Fruit fly (Drosophila melanogaster): ENCODE data around the gene Lip3.
A peak's percentile ranks its signal among the peaks of the same experiment; 100 is the strongest.

Gene Lip3

DNA sequence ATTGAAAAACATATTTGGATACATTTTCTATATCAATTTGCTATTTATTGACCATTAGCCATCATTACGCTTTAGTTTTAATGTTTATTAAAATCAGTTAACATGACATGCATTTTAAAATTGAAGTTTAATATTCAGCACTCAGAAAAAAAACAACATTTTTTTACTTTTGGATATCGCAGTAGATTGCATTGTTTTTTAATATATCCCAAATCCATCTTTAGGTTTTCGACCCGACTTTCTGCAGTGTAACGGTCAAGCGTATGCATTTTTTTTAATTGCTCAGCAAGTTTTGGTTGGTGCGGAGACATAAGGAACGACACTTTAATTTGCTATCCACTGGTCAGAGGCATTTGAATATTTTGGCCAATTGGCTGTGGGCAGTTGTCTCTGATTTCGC, 41.0 kb upstream of the Lip3 start (continued):
- no peak for TF ChIP-seq OdsH (GFP tag; optimal IDR thresholded peaks at IDR 0.05)
- no peak for TF ChIP-seq dsx (GFP tag; optimal IDR thresholded peaks at IDR 0.05; ENCODE audit: poor library complexity, severe bottlenecking)
- TF ChIP-seq Met (GFP tag; optimal IDR thresholded peaks at IDR 0.05), result no peak
- no peak for TF ChIP-seq salr (GFP tag; optimal IDR thresholded peaks at IDR 0.05)
- TF ChIP-seq Sox14 (GFP tag; optimal IDR thresholded peaks at IDR 0.05), result no peak
- TF ChIP-seq Sox102F (GFP tag; optimal IDR thresholded peaks at IDR 0.05), result no peak
- TF ChIP-seq CG6808 (GFP tag; optimal IDR thresholded peaks at IDR 0.05), result no peak
- TF ChIP-seq fkh (GFP tag; optimal IDR thresholded peaks at IDR 0.05), result no peak
- peak; percentile 28 for TF ChIP-seq CG4318 (GFP tag; optimal IDR thresholded peaks at IDR 0.05)
- no peak for TF ChIP-seq Ets21C (GFP tag; optimal IDR thresholded peaks at IDR 0.05)
- TF ChIP-seq CG6276 (GFP tag; optimal IDR thresholded peaks at IDR 0.05), result peak; percentile 50
- no peak for TF ChIP-seq fd59A (GFP tag; optimal IDR thresholded peaks at IDR 0.05)
- no peak for TF ChIP-seq lz (GFP tag; optimal IDR thresholded peaks at IDR 0.05)
- TF ChIP-seq achi (GFP tag; optimal IDR thresholded peaks at IDR 0.05), result no peak
- TF ChIP-seq topi (GFP tag; optimal IDR thresholded peaks at IDR 0.05), result no peak
- no peak for TF ChIP-seq Sox15 (GFP tag; optimal IDR thresholded peaks at IDR 0.05)
- no peak for TF ChIP-seq cyc (GFP tag; optimal IDR thresholded peaks at IDR 0.05)
- TF ChIP-seq Hr38 (GFP tag; optimal IDR thresholded peaks at IDR 0.05), result no peak
- no peak for TF ChIP-seq CG8632 (GFP tag; optimal IDR thresholded peaks at IDR 0.05)
- no peak for TF ChIP-seq CG6163 (GFP tag; IDR thresholded peaks at IDR 0.05)
- no peak for TF ChIP-seq CG11294 (GFP tag; IDR thresholded peaks at IDR 0.05)
- TF ChIP-seq CG10669 (GFP tag; optimal IDR thresholded peaks at IDR 0.05), result no peak
- no peak for TF ChIP-seq vri (GFP tag; optimal IDR thresholded peaks at IDR 0.05)
- peak; percentile 5 for TF ChIP-seq Lpt (GFP tag; optimal IDR thresholded peaks at IDR 0.05)
- no peak for TF ChIP-seq acj6 (GFP tag; optimal IDR thresholded peaks at IDR 0.05)
- TF ChIP-seq net (GFP tag; optimal IDR thresholded peaks at IDR 0.05), result no peak
- no peak for TF ChIP-seq CG3919 (GFP tag; optimal IDR thresholded peaks at IDR 0.05)
- no peak for TF ChIP-seq CG8319 (GFP tag; optimal IDR thresholded peaks at IDR 0.05)
- TF ChIP-seq Ets96B (tag; optimal IDR thresholded peaks at IDR 0.05), result no peak
- TF ChIP-seq CG15336 (GFP tag; IDR thresholded peaks at IDR 0.05), result peak; percentile 40; the same call in 1 of the 2 replicates
- TF ChIP-seq Hr4 (GFP tag; optimal IDR thresholded peaks at IDR 0.05), result peak; percentile 66
- no peak for TF ChIP-seq svp (GFP tag)
- TF ChIP-seq dac (GFP tag; optimal IDR thresholded peaks at IDR 0.05), result no peak
- no peak for TF ChIP-seq ss (GFP tag; optimal IDR thresholded peaks at IDR 0.05)
- no peak for TF ChIP-seq CG1621 (tag; optimal IDR thresholded peaks at IDR 0.05)
- no peak for TF ChIP-seq CG31627 (GFP tag; optimal IDR thresholded peaks at IDR 0.05)

- TF ChIP-seq svp (GFP tag) (peak; percentile 55), CG6854 (GFP tag; optimal IDR thresholded peaks at IDR 0.05) (no peak), dsx (GFP tag; optimal IDR thresholded peaks at IDR 0.05; ENCODE audit: poor library complexity, severe bottlenecking) (peak; percentile 23), Eip78C (GFP tag) (peak; percentile 1)
These were observed 35.2 kb upstream of the Lip3 start, which contains the start of gene yellow-e2 for dm6 chr3R:13406898-13407297. yellow-e2 (minus strand) TSS chr3R:13406998.

DNA sequence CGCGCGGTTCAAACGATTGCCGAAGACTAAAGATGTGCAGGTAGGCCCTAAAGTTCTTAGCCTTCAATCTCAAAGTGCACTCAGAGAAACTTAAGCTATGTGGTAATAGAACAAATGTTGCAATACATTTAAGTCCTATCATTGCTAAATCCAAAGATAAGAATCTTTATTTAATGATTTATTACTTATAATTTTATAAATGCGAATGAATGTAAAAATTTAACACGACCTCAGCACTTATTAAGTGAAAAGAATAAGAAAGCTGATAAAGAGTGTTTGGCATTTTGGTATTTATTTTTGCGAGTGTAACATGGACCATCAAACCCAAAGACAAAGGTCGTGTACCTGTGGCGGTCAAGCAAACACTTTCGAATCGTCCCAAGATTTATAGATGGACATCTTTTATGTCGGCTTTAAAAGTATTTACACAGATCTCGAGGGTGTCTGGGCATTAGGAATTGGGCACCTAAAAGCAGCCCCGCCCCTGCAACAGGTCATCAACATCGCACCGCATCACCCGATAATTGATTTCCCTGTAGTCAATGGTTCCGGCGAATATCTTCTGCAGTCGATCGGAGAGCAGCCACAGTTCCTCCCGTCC, 33.2 kb upstream of the Lip3 start, which contains the start of gene yellow-e3:
yellow-e3 (minus strand) TSS at position 30 of the 601 bp plus-strand sequence.
- TF ChIP-seq CG8119 (GFP tag; IDR thresholded peaks at IDR 0.05) (no peak), CG6808 (GFP tag; optimal IDR thresholded peaks at IDR 0.05) (no peak), CG11762 (GFP tag; optimal IDR thresholded peaks at IDR 0.05; ENCODE audit: insufficient read depth) (no peak), lz (GFP tag; optimal IDR thresholded peaks at IDR 0.05) (no peak), CG6854 (GFP tag; optimal IDR thresholded peaks at IDR 0.05) (no peak), CG3032 (tag; optimal IDR thresholded peaks at IDR 0.05) (no peak), CG16779 (tag; optimal IDR thresholded peaks at IDR 0.05) (no peak)

Measured in whole organism, prepupa.